Worm (Caenorhabditis elegans): ENCODE results near the gene Y51B9A.8.

ce11 chrII:9407469-9407868 is 8.8 kb downstream of the Y51B9A.8 start, which contains the start of gene arrd-2:
- no peak for TF ChIP-seq daf-16 (GFP tag; optimal IDR thresholded peaks at IDR 0.05)
- TF ChIP-seq daf-16 (tag; optimal IDR thresholded peaks at IDR 0.05): no peak
- TF ChIP-seq unc-39 (tag; optimal IDR thresholded peaks at IDR 0.05): no peak
- no peak for TF ChIP-seq sdz-12 (GFP tag; optimal IDR thresholded peaks at IDR 0.05)
- no peak for TF ChIP-seq aly-2 (tag; optimal IDR thresholded peaks at IDR 0.05)
- TF ChIP-seq nhr-25 (tag; optimal IDR thresholded peaks at IDR 0.05; ENCODE audit: borderline replicate concordance, insufficient read depth): no peak
- TF ChIP-seq tag-97 (GFP tag; IDR thresholded peaks at IDR 0.05): no peak
